Worm (Caenorhabditis elegans): ENCODE results near the gene T28H10.1.

T28H10.1 gene

ce11 chrV:12478111-12478510 is 25.5 kb upstream of the T28H10.1 start, which contains the start of gene atn-1:
atn-1 (plus strand) TSS chrV:12478411.
- TF ChIP-seq unc-42 (tag; optimal IDR thresholded peaks at IDR 0.05): no peak
- no peak for TF ChIP-seq sox-4 (tag; optimal IDR thresholded peaks at IDR 0.05)
- no peak for TF ChIP-seq hlh-15 (tag; optimal IDR thresholded peaks at IDR 0.05)

ce11 chrV:12478990-12479389 is 24.6 kb upstream of the T28H10.1 start:
- no peak for TF ChIP-seq ceh-30 (tag; optimal IDR thresholded peaks at IDR 0.05)
- no peak for TF ChIP-seq pag-3 (tag; optimal IDR thresholded peaks at IDR 0.05; ENCODE audit: borderline replicate concordance)
- no peak for TF ChIP-seq ttx-3 (tag; optimal IDR thresholded peaks at IDR 0.05)
- peak; percentile 49 for TF ChIP-seq ceh-18 (tag; optimal IDR thresholded peaks at IDR 0.05)
- no peak for TF ChIP-seq elt-4 (tag; optimal IDR thresholded peaks at IDR 0.05)
- TF ChIP-seq ceh-14 (tag; optimal IDR thresholded peaks at IDR 0.05): no peak

- no peak for TF ChIP-seq ceh-9 (tag; optimal IDR thresholded peaks at IDR 0.05)
- no peak for TF ChIP-seq pax-1 (tag; optimal IDR thresholded peaks at IDR 0.05)
- TF ChIP-seq sdc-2 (tag; optimal IDR thresholded peaks at IDR 0.05): no peak
- no peak for TF ChIP-seq C38D4.7 (GFP tag; optimal IDR thresholded peaks at IDR 0.05)
- no peak for TF ChIP-seq unc-86 (tag; optimal IDR thresholded peaks at IDR 0.05)
Observed at ce11 chrV:12484585-12484984, 19.0 kb upstream of the T28H10.1 start, which contains the start of gene srt-39. srt-39 (plus strand) TSS chrV:12484885.

ce11 chrV:12486934-12487333 is 16.7 kb upstream of the T28H10.1 start, which contains the start of gene inx-11:
inx-11 (plus strand) TSS chrV:12487234.
- no peak for TF ChIP-seq mec-3 (tag; optimal IDR thresholded peaks at IDR 0.05; ENCODE audit: borderline replicate concordance)
- no peak for TF ChIP-seq fkh-6 (tag; optimal IDR thresholded peaks at IDR 0.05)
- TF ChIP-seq dve-1 (tag; optimal IDR thresholded peaks at IDR 0.05): no peak

- no peak for TF ChIP-seq tbx-7 (tag; optimal IDR thresholded peaks at IDR 0.05)
- no peak for TF ChIP-seq ceh-2 (tag; optimal IDR thresholded peaks at IDR 0.05)
Observed at ce11 chrV:12488002-12488401, 15.6 kb upstream of the T28H10.1 start.

ce11 chrV:12491070-12491643 is 12.4 kb upstream of the T28H10.1 start:
- TF ChIP-seq elt-4 (tag; optimal IDR thresholded peaks at IDR 0.05) (no peak), lin-11 (tag; optimal IDR thresholded peaks at IDR 0.05) (no peak), lim-6 (tag; optimal IDR thresholded peaks at IDR 0.05) (no peak), pros-1 (tag; optimal IDR thresholded peaks at IDR 0.05) (no peak), sox-2 (GFP tag; IDR thresholded peaks at IDR 0.05) (no peak)

- no peak for TF ChIP-seq ceh-31 (tag; optimal IDR thresholded peaks at IDR 0.05)
- no peak for TF ChIP-seq ama-1 (optimal IDR thresholded peaks at IDR 0.05)
- no peak for TF ChIP-seq mec-3 (tag; optimal IDR thresholded peaks at IDR 0.05; ENCODE audit: borderline replicate concordance)
Observed at ce11 chrV:12494522-12494921, 9.1 kb upstream of the T28H10.1 start, which contains the start of gene mrps-11. mrps-11 (minus strand) TSS chrV:12494622.

- TF ChIP-seq hlh-30 (tag; optimal IDR thresholded peaks at IDR 0.05; ENCODE audit: insufficient read depth): peak; percentile 25
- TF ChIP-seq npax-4 (tag; optimal IDR thresholded peaks at IDR 0.05): no peak
- TF ChIP-seq ceh-48 (tag; optimal IDR thresholded peaks at IDR 0.05): peak; percentile 97
- no peak for TF ChIP-seq dmd-4 (tag; optimal IDR thresholded peaks at IDR 0.05; ENCODE audit: borderline replicate concordance)
- TF ChIP-seq fkh-10 (GFP tag; optimal IDR thresholded peaks at IDR 0.05): no peak
Observed at ce11 chrV:12497725-12498263, 5.8 kb upstream of the T28H10.1 start, which contains the start of the genes W04D2.4 and rbm-25. W04D2.4 (minus strand) TSS chrV:12497755. rbm-25 (plus strand) TSS chrV:12498213.
